Fruit fly (Drosophila melanogaster): ENCODE data around the gene pasha.

pasha gene

dm6 chr3R:31616001-31616400, 1.8 kb upstream of the pasha start, which contains the start of the genes Mnat9 and CG1792 (continued):
- TF ChIP-seq ara (GFP tag; IDR thresholded peaks at IDR 0.05), result peak; percentile 99
- peak; percentile 98 for TF ChIP-seq wor (GFP tag; IDR thresholded peaks at IDR 0.05)
- peak; percentile 100 for TF ChIP-seq wek (GFP tag; optimal IDR thresholded peaks at IDR 0.05)
- TF ChIP-seq h (optimal IDR thresholded peaks at IDR 0.05), result no peak
- TF ChIP-seq Dref (GFP tag; IDR thresholded peaks at IDR 0.05), result peak; percentile 54
- TF ChIP-seq CG12236 (GFP tag; optimal IDR thresholded peaks at IDR 0.05), result peak; percentile 98
- peak; percentile 99 for TF ChIP-seq CG8944 (GFP tag; optimal IDR thresholded peaks at IDR 0.05)
- peak; percentile 98 for TF ChIP-seq Pdp1 (GFP tag; optimal IDR thresholded peaks at IDR 0.05)
- TF ChIP-seq danr (GFP tag; IDR thresholded peaks at IDR 0.05), result peak; percentile 98
- TF ChIP-seq ATbp (GFP tag; optimal IDR thresholded peaks at IDR 0.05), result peak; percentile 97
- TF ChIP-seq C15 (GFP tag; IDR thresholded peaks at IDR 0.05), result peak; percentile 98
- TF ChIP-seq Drgx (GFP tag; IDR thresholded peaks at IDR 0.05), result peak; percentile 99
- TF ChIP-seq CG17568 (GFP tag; optimal IDR thresholded peaks at IDR 0.05), result no peak
- peak; percentile 96 for TF ChIP-seq Ets97D (GFP tag; optimal IDR thresholded peaks at IDR 0.05)
- TF ChIP-seq CG2202 (tag; optimal IDR thresholded peaks at IDR 0.05), result peak; percentile 95
- peak; percentile 92 for TF ChIP-seq CG9437 (GFP tag; optimal IDR thresholded peaks at IDR 0.05)
- TF ChIP-seq Hand (GFP tag; optimal IDR thresholded peaks at IDR 0.05), result peak; percentile 91
- peak; percentile 99 for TF ChIP-seq gro (GFP tag; optimal IDR thresholded peaks at IDR 0.05)
- TF ChIP-seq CG18476 (GFP tag; optimal IDR thresholded peaks at IDR 0.05), result peak; percentile 99
- TF ChIP-seq Sox100B (GFP tag; optimal IDR thresholded peaks at IDR 0.05), result peak; percentile 93
- TF ChIP-seq psq (GFP tag; optimal IDR thresholded peaks at IDR 0.05), result peak; percentile 94
- TF ChIP-seq CG31365 (tag; optimal IDR thresholded peaks at IDR 0.05), result peak; percentile 86
- peak; percentile 98 for TF ChIP-seq Antp (GFP tag; optimal IDR thresholded peaks at IDR 0.05)
- peak; percentile 99 for TF ChIP-seq Rx (GFP tag; IDR thresholded peaks at IDR 0.05)
- peak; percentile 98 for TF ChIP-seq CG12155 (GFP tag; optimal IDR thresholded peaks at IDR 0.05)
- TF ChIP-seq CG12744 (GFP tag; optimal IDR thresholded peaks at IDR 0.05), result peak; percentile 98
- TF ChIP-seq CG2889 (GFP tag; IDR thresholded peaks at IDR 0.05), result peak; percentile 99
- peak; percentile 94 for TF ChIP-seq twi (tag; optimal IDR thresholded peaks at IDR 0.05)
- peak; percentile 98 for TF ChIP-seq seq (GFP tag; IDR thresholded peaks at IDR 0.05)
- peak; percentile 89 to 99 for TF ChIP-seq bsh (GFP tag; optimal IDR thresholded peaks at IDR 0.05)
- TF ChIP-seq CG18619 (GFP tag; optimal IDR thresholded peaks at IDR 0.05), result peak; percentile 97
- peak in 1 of 2 experiments; percentile 58 for TF ChIP-seq tll (GFP tag; optimal IDR thresholded peaks at IDR 0.05)
- TF ChIP-seq fd102C (GFP tag; optimal IDR thresholded peaks at IDR 0.05), result peak; percentile 70
- peak; percentile 98 for TF ChIP-seq Mes4 (GFP tag; optimal IDR thresholded peaks at IDR 0.05)
- TF ChIP-seq CG10209 (GFP tag; optimal IDR thresholded peaks at IDR 0.05), result peak; percentile 99
- TF ChIP-seq Xbp1 (GFP tag; optimal IDR thresholded peaks at IDR 0.05), result peak; percentile 99
- TF ChIP-seq sc (optimal IDR thresholded peaks at IDR 0.05), result no peak
- peak; percentile 95 for TF ChIP-seq sc (GFP tag; optimal IDR thresholded peaks at IDR 0.05)
- peak; percentile 97 for TF ChIP-seq CG11504 (tag; optimal IDR thresholded peaks at IDR 0.05)
- TF ChIP-seq crc (GFP tag; optimal IDR thresholded peaks at IDR 0.05), result peak; percentile 97
- TF ChIP-seq CG15696 (tag; optimal IDR thresholded peaks at IDR 0.05), result peak; percentile 92
- peak; percentile 92 for TF ChIP-seq sd (tag; optimal IDR thresholded peaks at IDR 0.05)
- peak; percentile 95 for TF ChIP-seq dmrt11E (tag; optimal IDR thresholded peaks at IDR 0.05)
- TF ChIP-seq Xrp1 (GFP tag; IDR thresholded peaks at IDR 0.05), result peak; percentile 99
- TF ChIP-seq tap (tag; optimal IDR thresholded peaks at IDR 0.05), result peak; percentile 98
- peak; percentile 98 for TF ChIP-seq CG8765 (GFP tag; IDR thresholded peaks at IDR 0.05)
- peak; percentile 96 for TF ChIP-seq CG13296 (GFP tag; optimal IDR thresholded peaks at IDR 0.05)
- peak; percentile 95 for TF ChIP-seq scrt (GFP tag; optimal IDR thresholded peaks at IDR 0.05)
- TF ChIP-seq CG4328 (GFP tag; optimal IDR thresholded peaks at IDR 0.05), result peak; percentile 89
- no peak for TF ChIP-seq hbn (GFP tag; IDR thresholded peaks at IDR 0.05; ENCODE audit: partially characterized antibody)
- TF ChIP-seq CG3281 (GFP tag; optimal IDR thresholded peaks at IDR 0.05), result peak; percentile 97

Data from whole organism, embryonic.